Fruit fly (Drosophila melanogaster) whole organism, prepupa: ENCODE results near the gene CG11619.

Experiments used
- Blimp-1 ChIP-seq: fragments of 200-800 bp; sonication (Bioruptor generic); optimal IDR thresholded peaks from 3 replicates; lab custom pipeline; 2017; ENCODE audit warnings: missing biosample characterization, missing genetic modification characterization, mild to moderate bottlenecking, moderate library complexity, missing genetic modification reagents
- CG10631 ChIP-seq: fragments of 200-800 bp; sonication (Bioruptor generic); optimal IDR thresholded peaks from 2 replicates; lab custom pipeline; 2016; ENCODE audit warnings: missing biosample characterization, missing genetic modification characterization
- CG11294 ChIP-seq: fragments of 200-800 bp; sonication (Bioruptor generic); IDR thresholded peaks from 2 replicates; pipeline ENCODE4 v1.3.6; 2022; ENCODE audit warnings: missing biosample characterization, missing genetic modification characterization
- CG11762 ChIP-seq: fragments of 200-800 bp; sonication (Bioruptor generic); optimal IDR thresholded peaks from 3 replicates; lab custom pipeline; 2016; ENCODE audit warnings: missing biosample characterization, missing genetic modification characterization; ENCODE audit not compliant: insufficient read depth
- CG11902 ChIP-seq: fragments of 200-800 bp; sonication (Bioruptor generic); optimal IDR thresholded peaks from 3 replicates; lab custom pipeline; 2016; ENCODE audit warnings: missing biosample characterization, missing genetic modification characterization
- CG15336 ChIP-seq: fragments of 200-800 bp; sonication (Bioruptor generic); IDR thresholded peaks from 2 replicates; pipeline ENCODE4 v1.3.6; 2022; ENCODE audit warnings: missing biosample characterization, missing genetic modification characterization
- CG1621 ChIP-seq: fragments of 200-800 bp; sonication (Bioruptor generic); optimal IDR thresholded peaks from 3 replicates; lab custom pipeline; 2018; ENCODE audit warnings: missing biosample characterization, mild to moderate bottlenecking, missing genetic modification characterization
- CG16779 ChIP-seq: fragments of 200-800 bp; sonication (Bioruptor generic); optimal IDR thresholded peaks from 3 replicates; lab custom pipeline; 2017; ENCODE audit warnings: missing biosample characterization, mild to moderate bottlenecking, missing genetic modification characterization
- CG3032 ChIP-seq: fragments of 200-800 bp; optimal IDR thresholded peaks from 2 replicates; lab custom pipeline; 2019; ENCODE audit warnings: missing biosample characterization, mild to moderate bottlenecking, missing genetic modification characterization, moderate library complexity
- CG32006 ChIP-seq: fragments of 200-800 bp; sonication (Bioruptor generic); optimal IDR thresholded peaks from 3 replicates; lab custom pipeline; 2017; ENCODE audit warnings: missing biosample characterization, mild to moderate bottlenecking, missing genetic modification characterization
- CG34406 ChIP-seq: fragments of 200-800 bp; sonication (Bioruptor generic); optimal IDR thresholded peaks from 3 replicates; lab custom pipeline; 2016; ENCODE audit warnings: missing biosample characterization, missing genetic modification characterization
- CG3919 ChIP-seq: fragments of 200-800 bp; sonication (Bioruptor generic); optimal IDR thresholded peaks from 3 replicates; lab custom pipeline; 2016; ENCODE audit warnings: missing biosample characterization, missing genetic modification characterization
- CG4318 ChIP-seq: fragments of 200-800 bp; sonication (Bioruptor generic); optimal IDR thresholded peaks from 3 replicates; lab custom pipeline; 2017; ENCODE audit warnings: missing biosample characterization, mild to moderate bottlenecking, missing genetic modification characterization
- CG6163 ChIP-seq: fragments of 200-800 bp; sonication (Bioruptor generic); IDR thresholded peaks from 3 replicates; pipeline ENCODE4 v1.3.6; 2022; ENCODE audit warnings: missing biosample characterization, missing genetic modification characterization
- CG6792 ChIP-seq: fragments of 200-800 bp; sonication (Bioruptor generic); optimal IDR thresholded peaks from 3 replicates; lab custom pipeline; 2016; ENCODE audit warnings: missing biosample characterization, missing genetic modification characterization
- CG7368 ChIP-seq: fragments of 200-800 bp; sonication (Bioruptor generic); optimal IDR thresholded peaks from 3 replicates; lab custom pipeline; 2016; ENCODE audit warnings: missing biosample characterization, missing genetic modification characterization
- CG8119 ChIP-seq: fragments of 200-800 bp; sonication (Bioruptor generic); IDR thresholded peaks from 3 replicates; pipeline ENCODE4 v1.3.6; 2022; ENCODE audit warnings: missing biosample characterization, missing genetic modification characterization
- Eip75B ChIP-seq: fragments of 200-800 bp; sonication (Bioruptor generic); optimal IDR thresholded peaks from 3 replicates; lab custom pipeline; 2016; ENCODE audit warnings: missing biosample characterization, missing genetic modification characterization
- Eip78C ChIP-seq: fragments of 200-800 bp; sonication (Bioruptor generic); peaks from one replicate; lab custom pipeline; 2016; ENCODE audit warnings: missing biosample characterization, missing genetic modification characterization
- Eip93F ChIP-seq: fragments of 200-800 bp; sonication (Bioruptor generic); optimal IDR thresholded peaks from 2 replicates; lab custom pipeline; 2016; ENCODE audit warnings: missing biosample characterization, mild to moderate bottlenecking, missing genetic modification characterization
- Hr39 ChIP-seq: fragments of 200-800 bp; sonication (Bioruptor generic); optimal IDR thresholded peaks from 2 replicates; lab custom pipeline; 2016; ENCODE audit warnings: missing biosample characterization, missing genetic modification characterization
- Hr4 ChIP-seq: fragments of 200-800 bp; sonication (Bioruptor generic); optimal IDR thresholded peaks from 3 replicates; lab custom pipeline; 2016; ENCODE audit warnings: missing biosample characterization, missing genetic modification characterization
- Sox102F ChIP-seq: fragments of 200-800 bp; sonication (Bioruptor generic); optimal IDR thresholded peaks from 2 replicates; lab custom pipeline; 2016; ENCODE audit warnings: missing biosample characterization, mild to moderate bottlenecking, missing genetic modification characterization
- Sox14 ChIP-seq: fragments of 200-800 bp; sonication (Bioruptor generic); optimal IDR thresholded peaks from 3 replicates; lab custom pipeline; 2016; ENCODE audit warnings: missing biosample characterization, missing genetic modification characterization
- achi ChIP-seq: fragments of 200-800 bp; sonication (Bioruptor generic); optimal IDR thresholded peaks from 3 replicates; lab custom pipeline; 2016; ENCODE audit warnings: missing biosample characterization, missing genetic modification characterization
- dsx ChIP-seq: fragments of 200-800 bp; optimal IDR thresholded peaks from 3 replicates; lab custom pipeline; 2019; ENCODE audit warnings: missing biosample characterization, mild to moderate bottlenecking, missing genetic modification characterization, moderate library complexity; ENCODE audit not compliant: poor library complexity, severe bottlenecking
- eg ChIP-seq: fragments of 200-800 bp; sonication (Bioruptor generic); IDR thresholded peaks from 3 replicates; pipeline ENCODE4 v1.3.6; 2022; ENCODE audit warnings: missing biosample characterization, missing genetic modification characterization
- fd85E ChIP-seq: fragments of 200-800 bp; sonication (Bioruptor generic); optimal IDR thresholded peaks from 3 replicates; lab custom pipeline; 2016; ENCODE audit warnings: missing biosample characterization, missing genetic modification characterization
- lz ChIP-seq: fragments of 200-800 bp; sonication (Bioruptor generic); optimal IDR thresholded peaks from 3 replicates; lab custom pipeline; 2016; ENCODE audit warnings: missing biosample characterization, missing genetic modification characterization
- net ChIP-seq: fragments of 200-800 bp; sonication (Bioruptor generic); optimal IDR thresholded peaks from 3 replicates; lab custom pipeline; 2016; ENCODE audit warnings: missing biosample characterization, missing genetic modification characterization
- salr ChIP-seq, 2 experiments: fragments of 200-800 bp; sonication (Bioruptor generic); optimal IDR thresholded peaks; 3 replicates each; lab custom pipeline; 2016 to 2018; ENCODE audit warnings: missing biosample characterization in 2 of 2, missing genetic modification characterization in 2 of 2, mild to moderate bottlenecking in 1 of 2
- spab ChIP-seq: fragments of 200-800 bp; sonication (Bioruptor generic); optimal IDR thresholded peaks from 2 replicates; lab custom pipeline; 2017; ENCODE audit warnings: missing biosample characterization, mild to moderate bottlenecking, missing genetic modification characterization, missing genetic modification reagents
- ss ChIP-seq, 2 experiments: fragments of 200-800 bp; sonication (Bioruptor generic); optimal IDR thresholded peaks; 2 replicates in 1 of 2; 3 replicates in 1 of 2; lab custom pipeline; 2017 to 2018; ENCODE audit warnings: mild to moderate bottlenecking in 2 of 2, missing biosample characterization in 2 of 2, missing genetic modification characterization in 2 of 2, moderate library complexity in 1 of 2
- svp ChIP-seq: fragments of 200-800 bp; sonication (Bioruptor generic); peaks from one replicate; lab custom pipeline; 2016; ENCODE audit warnings: missing biosample characterization, missing genetic modification characterization
- vri ChIP-seq: fragments of 200-800 bp; sonication (Bioruptor generic); optimal IDR thresholded peaks from 3 replicates; lab custom pipeline; 2016; ENCODE audit warnings: missing biosample characterization, mild to moderate bottlenecking, missing genetic modification characterization

CG11619 gene

dm6 chr3L:18946956-18947355, 41.2 kb downstream of the CG11619 start (continued):
- no peak for TF ChIP-seq CG32006 (GFP tag; lab: Kevin White, UChicago)
- TF ChIP-seq net (GFP tag; lab: Kevin White, UChicago) = no peak
- no peak for TF ChIP-seq CG11294 (GFP tag; lab: Robert Waterston, UW)
- peak; percentile 65; the same call in 2 of the 3 replicates for TF ChIP-seq eg
- TF ChIP-seq dsx = no peak
- TF ChIP-seq Sox14 = no peak
- no peak for TF ChIP-seq Eip75B (GFP tag; lab: Kevin White, UChicago)
- TF ChIP-seq fd85E (GFP tag; lab: Kevin White, UChicago) = no peak
- no peak for TF ChIP-seq Sox102F (GFP tag; lab: Kevin White, UChicago)
- no peak for TF ChIP-seq CG6792 (GFP tag; lab: Kevin White, UChicago)
- no peak for TF ChIP-seq spab (GFP tag; lab: Kevin White, UChicago)
- peak; percentile 55; the same call in 2 of the 3 replicates for TF ChIP-seq CG6163
- no peak for TF ChIP-seq Eip93F (GFP tag; lab: Kevin White, UChicago)
- no peak for TF ChIP-seq CG11902 (GFP tag; lab: Kevin White, UChicago)
- peak; percentile 61 for TF ChIP-seq CG3919 (GFP tag; lab: Kevin White, UChicago)
- TF ChIP-seq Hr39 (GFP tag; lab: Kevin White, UChicago) = no peak
- TF ChIP-seq Blimp-1 (GFP tag; lab: Kevin White, UChicago) = no peak
- no peak for TF ChIP-seq CG11762 (GFP tag; lab: Kevin White, UChicago)
- TF ChIP-seq CG8119 (GFP tag; lab: Robert Waterston, UW) = no peak
- TF ChIP-seq CG16779 (tag; lab: Kevin White, UChicago) = no peak
- peak in 1 of 2 experiments; percentile 5 for TF ChIP-seq salr (GFP tag; optimal IDR thresholded peaks at IDR 0.05; lab: Kevin White, UChicago)
- no peak for TF ChIP-seq vri (GFP tag; lab: Kevin White, UChicago)
- no peak for TF ChIP-seq svp (GFP tag; lab: Kevin White, UChicago)
- no peak for TF ChIP-seq CG7368 (GFP tag; lab: Kevin White, UChicago)
- no peak for TF ChIP-seq CG4318
- no peak for TF ChIP-seq CG10631
- peak; percentile 28 for TF ChIP-seq CG1621 (tag; lab: Kevin White, UChicago)

- TF ChIP-seq svp (GFP tag; lab: Kevin White, UChicago) (no peak), Eip78C (GFP tag; lab: Kevin White, UChicago) (no peak), ss (GFP tag; optimal IDR thresholded peaks at IDR 0.05; lab: Kevin White, UChicago) (no peak), achi (GFP tag; lab: Kevin White, UChicago) (no peak), dsx (no peak), CG15336 (GFP tag; lab: Robert Waterston, UW) (no peak), Eip75B (GFP tag; lab: Kevin White, UChicago) (no peak), CG11762 (GFP tag; lab: Kevin White, UChicago) (no peak), CG8119 (GFP tag; lab: Robert Waterston, UW) (no peak), CG11902 (GFP tag; lab: Kevin White, UChicago) (no peak), Eip93F (GFP tag; lab: Kevin White, UChicago) (no peak), CG34406 (GFP tag; lab: Kevin White, UChicago) (no peak), Hr4 (GFP tag; lab: Kevin White, UChicago) (no peak), CG3032 (tag; lab: Kevin White, UChicago) (no peak), lz (GFP tag; lab: Kevin White, UChicago) (no peak)
Observed at dm6 chr3L:18945938-18946337, 42.2 kb downstream of the CG11619 start, which contains the start of gene CG32204. Gene CG32204 (minus strand): TSS chr3L:18946038.
